Worm (Caenorhabditis elegans) whole organism, mixed stage, embryonic: ENCODE results near the gene snet-1.

Experiments
- elt-3 ChIP-seq: fragments of 150-350 bp; optimal IDR thresholded peaks from 2 replicates; lab custom pipeline; 2014; ENCODE audit warnings: missing biosample characterization, missing genetic modification characterization
- nhr-237 ChIP-seq: fragments of 150-350 bp; optimal IDR thresholded peaks from 2 replicates; lab custom pipeline; 2014; ENCODE audit warnings: missing biosample characterization, missing genetic modification characterization
- snpc-4 ChIP-seq: fragments of 150-350 bp; optimal IDR thresholded peaks from 2 replicates; lab custom pipeline; 2014; ENCODE audit warnings: missing biosample characterization, missing genetic modification characterization
- unc-39 ChIP-seq: fragments of 150-350 bp; optimal IDR thresholded peaks from 2 replicates; lab custom pipeline; 2014; ENCODE audit warnings: missing biosample characterization, missing genetic modification characterization
- unc-62 ChIP-seq: fragments of 150-350 bp; optimal IDR thresholded peaks from 2 replicates; lab custom pipeline; 2014; ENCODE audit warnings: missing biosample characterization, missing genetic modification reagents, missing genetic modification characterization
- zip-8 ChIP-seq: fragments of 150-350 bp; optimal IDR thresholded peaks from 2 replicates; lab custom pipeline; 2014; ENCODE audit warnings: missing biosample characterization, missing genetic modification characterization

- TF ChIP-seq unc-62 (no peak), snpc-4 (tag; lab: Kevin White, UChicago) (no peak), unc-39 (tag; lab: Kevin White, UChicago) (no peak), elt-3 (tag; lab: Kevin White, UChicago) (no peak), zip-8 (no peak), nhr-237 (tag; lab: Kevin White, UChicago) (no peak)
Measured at ce11 chrX:3623162-3623561, 45.6 kb downstream of the snet-1 start, which contains the start of gene C18B2.2.
